Fruit fly (Drosophila melanogaster) whole organism, embryonic: Measurements from ENCODE around the gene Acp76A.

Experiments used
- Atf-2 ChIP-seq: fragments of 200-800 bp; sonication (Bioruptor generic); optimal IDR thresholded peaks from 2 replicates; lab custom pipeline; 2016; ENCODE audit warnings: missing biosample characterization, missing genetic modification characterization
- BEAF-32 ChIP-seq: fragments of 200-800 bp; sonication (Bioruptor generic); optimal IDR thresholded peaks from 3 replicates; lab custom pipeline; 2017; ENCODE audit warnings: missing biosample characterization, missing genetic modification characterization, mild to moderate bottlenecking, moderate library complexity, missing genetic modification reagents
- BtbVII ChIP-seq: fragments of 200-800 bp; sonication (Bioruptor generic); optimal IDR thresholded peaks from 3 replicates; lab custom pipeline; 2017; ENCODE audit warnings: missing biosample characterization, mild to moderate bottlenecking, missing genetic modification characterization
- CG10147 ChIP-seq: fragments of 200-800 bp; sonication (Bioruptor generic); optimal IDR thresholded peaks from 2 replicates; lab custom pipeline; 2019; ENCODE audit warnings: missing biosample characterization, mild to moderate bottlenecking, missing genetic modification characterization, moderate library complexity
- CG10462 ChIP-seq: fragments of 200-800 bp; sonication (Bioruptor generic); optimal IDR thresholded peaks from 2 replicates; lab custom pipeline; 2016; ENCODE audit warnings: missing biosample characterization, missing genetic modification characterization
- CG10959 ChIP-seq: fragments of 200-800 bp; sonication (Bioruptor generic); IDR thresholded peaks from 2 replicates; pipeline ENCODE4 v1.3.6; 2022; ENCODE audit warnings: missing biosample characterization, missing genetic modification characterization
- CG14441 ChIP-seq: fragments of 200-800 bp; sonication (Bioruptor generic); IDR thresholded peaks from 2 replicates; pipeline ENCODE4 v1.3.6; 2022; ENCODE audit warnings: missing biosample characterization, missing genetic modification characterization
- CG14860 ChIP-seq: fragments of 200-800 bp; sonication (Bioruptor generic); IDR thresholded peaks from 3 replicates; pipeline ENCODE4 v1.3.6; 2022; ENCODE audit warnings: missing biosample characterization, missing genetic modification characterization; ENCODE audit not compliant: partially characterized antibody
- CG17612 ChIP-seq: fragments of 200-800 bp; sonication (Bioruptor generic); IDR thresholded peaks from 2 replicates; pipeline ENCODE4 v1.3.6; 2022; ENCODE audit warnings: missing biosample characterization, missing genetic modification characterization
- CG17829 ChIP-seq: fragments of 200-800 bp; optimal IDR thresholded peaks from 2 replicates; lab custom pipeline; 2019; ENCODE audit warnings: missing biosample characterization, mild to moderate bottlenecking, missing genetic modification characterization, moderate library complexity
- CG18262 ChIP-seq: fragments of 200-800 bp; optimal IDR thresholded peaks from 3 replicates; lab custom pipeline; 2019; ENCODE audit warnings: missing biosample characterization, mild to moderate bottlenecking, missing genetic modification characterization, moderate library complexity
- CG18476 ChIP-seq: fragments of 200-800 bp; sonication (Bioruptor generic); optimal IDR thresholded peaks from 2 replicates; lab custom pipeline; 2016; ENCODE audit warnings: missing biosample characterization, mild to moderate bottlenecking, missing genetic modification characterization
- CG18619 ChIP-seq: fragments of 200-800 bp; sonication (Bioruptor generic); optimal IDR thresholded peaks from 3 replicates; lab custom pipeline; 2017; ENCODE audit warnings: missing biosample characterization, mild to moderate bottlenecking, missing genetic modification characterization
- CG31365 ChIP-seq: fragments of 200-800 bp; sonication (Bioruptor generic); optimal IDR thresholded peaks from 2 replicates; lab custom pipeline; 2018; ENCODE audit warnings: missing biosample characterization, mild to moderate bottlenecking, missing genetic modification characterization
- CG32532 ChIP-seq: fragments of 200-800 bp; sonication (Bioruptor generic); IDR thresholded peaks from 2 replicates; pipeline ENCODE4 v1.3.6; 2022; ENCODE audit warnings: missing biosample characterization, missing genetic modification characterization
- CG3726 ChIP-seq: fragments of 200-800 bp; sonication (Bioruptor generic); IDR thresholded peaks from 3 replicates; pipeline ENCODE4, ENCODE4 v1.3.6; 2022; ENCODE audit warnings: missing biosample characterization, missing genetic modification characterization
- CG4707 ChIP-seq: fragments of 200-800 bp; sonication (Bioruptor generic); optimal IDR thresholded peaks from 2 replicates; lab custom pipeline; 2018; ENCODE audit warnings: missing biosample characterization, mild to moderate bottlenecking, missing genetic modification characterization, moderate library complexity
- CG7963 ChIP-seq: fragments of 200-800 bp; sonication (Bioruptor generic); IDR thresholded peaks from 3 replicates; pipeline ENCODE4 v1.3.6; 2022; ENCODE audit warnings: missing biosample characterization, missing genetic modification characterization; ENCODE audit not compliant: partially characterized antibody
- CG8478 ChIP-seq: fragments of >200 bp; optimal IDR thresholded peaks from 2 replicates; lab custom pipeline; 2018
- CG9215 ChIP-seq: fragments of 200-800 bp; sonication (Bioruptor generic); IDR thresholded peaks from 2 replicates; pipeline ENCODE4 v1.3.6; 2022; ENCODE audit warnings: missing biosample characterization, missing genetic modification characterization
- CG9727 ChIP-seq: fragments of 200-800 bp; sonication (Bioruptor generic); optimal IDR thresholded peaks from 3 replicates; lab custom pipeline; 2017; ENCODE audit warnings: missing biosample characterization, mild to moderate bottlenecking, missing genetic modification characterization
- Chrac-16 ChIP-seq: fragments of 200-800 bp; sonication (Bioruptor generic); optimal IDR thresholded peaks from 3 replicates; lab custom pipeline; 2016; ENCODE audit warnings: missing biosample characterization, missing genetic modification characterization
- Ets65A ChIP-seq: fragments of 200-800 bp; sonication (Bioruptor generic); peaks from one replicate; lab custom pipeline; 2016; ENCODE audit warnings: missing biosample characterization, missing genetic modification characterization
- Gsc ChIP-seq: fragments of 200-800 bp; sonication (Bioruptor generic); IDR thresholded peaks from 2 replicates; pipeline ENCODE4 v1.3.6; 2022; ENCODE audit warnings: missing biosample characterization, missing genetic modification characterization
- Gug ChIP-seq: fragments of 200-800 bp; sonication (Bioruptor generic); IDR thresholded peaks from 4 replicates; pipeline ENCODE4 v1.3.6; 2022; ENCODE audit warnings: missing biosample characterization, missing genetic modification characterization
- H15 ChIP-seq: fragments of 200-800 bp; sonication (Bioruptor generic); IDR thresholded peaks from 3 replicates; pipeline ENCODE4 v1.3.6; 2022; ENCODE audit warnings: missing biosample characterization, missing genetic modification characterization
- MTF-1 ChIP-seq: fragments of 200-800 bp; sonication (Bioruptor generic); optimal IDR thresholded peaks from 2 replicates; lab custom pipeline; 2018; ENCODE audit warnings: missing biosample characterization, mild to moderate bottlenecking, missing genetic modification characterization, borderline replicate concordance
- Sry-β ChIP-seq: fragments of 200-800 bp; sonication (Bioruptor generic); optimal IDR thresholded peaks from 2 replicates; lab custom pipeline; 2018; ENCODE audit warnings: missing biosample characterization, mild to moderate bottlenecking, missing genetic modification characterization, moderate library complexity
- bbx ChIP-seq: fragments of 200-800 bp; sonication (Bioruptor generic); IDR thresholded peaks from 2 replicates; pipeline ENCODE4 v1.3.6; 2022; ENCODE audit warnings: missing biosample characterization, missing genetic modification characterization; ENCODE audit not compliant: partially characterized antibody
- cato ChIP-seq: fragments of 200-800 bp; sonication (Bioruptor generic); optimal IDR thresholded peaks from 2 replicates; lab custom pipeline; 2016; ENCODE audit warnings: missing biosample characterization, missing genetic modification characterization, borderline replicate concordance
- corto ChIP-seq: fragments of 200-800 bp; sonication (Bioruptor generic); optimal IDR thresholded peaks from 2 replicates; lab custom pipeline; 2016; ENCODE audit warnings: missing biosample characterization, mild to moderate bottlenecking, missing genetic modification characterization, moderate library complexity
- crc ChIP-seq: fragments of 200-800 bp; sonication (Bioruptor generic); optimal IDR thresholded peaks from 2 replicates; lab custom pipeline; 2016; ENCODE audit warnings: missing biosample characterization, missing genetic modification characterization
- croc ChIP-seq: fragments of 200-800 bp; sonication (Bioruptor generic); conservative IDR thresholded peaks from 3 replicates; pipeline ENCODE4 v1.3.6; 2022; ENCODE audit warnings: missing biosample characterization, missing genetic modification characterization
- fd3F ChIP-seq: fragments of 200-800 bp; sonication (Bioruptor generic); optimal IDR thresholded peaks from 2 replicates; lab custom pipeline; 2018; ENCODE audit warnings: missing biosample characterization, mild to moderate bottlenecking, missing genetic modification characterization, moderate library complexity
- fd96Cb ChIP-seq: fragments of 200-800 bp; sonication (Bioruptor generic); optimal IDR thresholded peaks from 2 replicates; lab custom pipeline; 2018; ENCODE audit warnings: missing biosample characterization, mild to moderate bottlenecking, missing genetic modification characterization, moderate library complexity
- gfzf ChIP-seq: fragments of 200-800 bp; sonication (Bioruptor generic); optimal IDR thresholded peaks from 2 replicates; lab custom pipeline; 2016; ENCODE audit warnings: missing biosample characterization, mild to moderate bottlenecking, missing genetic modification characterization, moderate library complexity
- grn ChIP-seq: fragments of 200-800 bp; sonication (Bioruptor generic); optimal IDR thresholded peaks from 3 replicates; lab custom pipeline; 2017; ENCODE audit warnings: missing biosample characterization, missing genetic modification characterization
- her ChIP-seq: fragments of 200-800 bp; sonication (Bioruptor generic); optimal IDR thresholded peaks from 2 replicates; lab custom pipeline; 2016; ENCODE audit warnings: missing biosample characterization, missing genetic modification characterization
- kah ChIP-seq: fragments of 200-800 bp; sonication (Bioruptor generic); optimal IDR thresholded peaks from 2 replicates; lab custom pipeline; 2018; ENCODE audit warnings: missing biosample characterization, mild to moderate bottlenecking, missing genetic modification characterization
- kni ChIP-seq: fragments of 200-800 bp; sonication (Bioruptor generic); optimal IDR thresholded peaks from 3 replicates; lab custom pipeline; 2017; ENCODE audit warnings: mild to moderate bottlenecking, missing biosample characterization, missing genetic modification reagents, missing genetic modification characterization
- pfk ChIP-seq: fragments of 200-800 bp; sonication (Bioruptor generic); optimal IDR thresholded peaks from 2 replicates; lab custom pipeline; 2018; ENCODE audit warnings: missing biosample characterization, mild to moderate bottlenecking, missing genetic modification characterization, moderate library complexity
- pros ChIP-seq: fragments of 200-800 bp; sonication (Bioruptor generic); optimal IDR thresholded peaks from 3 replicates; lab custom pipeline; 2019; ENCODE audit warnings: missing biosample characterization, mild to moderate bottlenecking, missing genetic modification characterization, moderate library complexity
- ranshi ChIP-seq: fragments of 200-800 bp; sonication (Bioruptor generic); IDR thresholded peaks from 2 replicates; pipeline ENCODE4 v1.3.6; 2022; ENCODE audit warnings: missing biosample characterization, missing genetic modification characterization
- rib ChIP-seq: fragments of 200-800 bp; sonication (Bioruptor generic); IDR thresholded peaks from 2 replicates; pipeline ENCODE4 v1.3.6; 2022; ENCODE audit warnings: missing biosample characterization, missing genetic modification characterization
- row ChIP-seq: fragments of 200-800 bp; sonication (Bioruptor generic); IDR thresholded peaks from 3 replicates; pipeline ENCODE4 v1.3.6; 2022; ENCODE audit warnings: missing biosample characterization, missing genetic modification characterization
- slp2 ChIP-seq: fragments of 200-800 bp; sonication (Bioruptor generic); optimal IDR thresholded peaks from 2 replicates; lab custom pipeline; 2016; ENCODE audit warnings: missing biosample characterization, missing genetic modification characterization
- ssp ChIP-seq: fragments of 200-800 bp; sonication (Bioruptor generic); IDR thresholded peaks from 2 replicates; pipeline ENCODE4 v1.3.6; 2022; ENCODE audit warnings: missing biosample characterization, missing genetic modification characterization
- tgo ChIP-seq: fragments of 200-800 bp; sonication (Bioruptor generic); IDR thresholded peaks from 3 replicates; pipeline ENCODE4 v1.3.6; 2022; ENCODE audit warnings: missing biosample characterization, missing genetic modification characterization
- trem ChIP-seq: fragments of 200-800 bp; optimal IDR thresholded peaks from 3 replicates; lab custom pipeline; 2019; ENCODE audit warnings: missing biosample characterization, mild to moderate bottlenecking, missing genetic modification characterization, moderate library complexity
- vfl ChIP-seq: fragments of 200-800 bp; sonication (Bioruptor generic); optimal IDR thresholded peaks from 2 replicates; lab custom pipeline; 2016; ENCODE audit warnings: missing biosample characterization, missing genetic modification characterization
- wor ChIP-seq: fragments of 200-800 bp; sonication (Bioruptor generic); IDR thresholded peaks from 2 replicates; pipeline ENCODE4 v1.3.6; 2022; ENCODE audit warnings: missing biosample characterization, missing genetic modification characterization

Acp76A gene

dm6 chr3L:19042501-19042900 lies 9.3 kb downstream of the Acp76A start (continued):
- peak; percentile 69 for TF ChIP-seq Chrac-16 (GFP tag; lab: Kevin White, UChicago)
- no peak for TF ChIP-seq gfzf (GFP tag; lab: Kevin White, UChicago)
- TF ChIP-seq Sry-β (GFP tag; lab: Kevin White, UChicago), result peak; percentile 45
- TF ChIP-seq CG9215 (GFP tag; lab: Robert Waterston, UW), result peak; percentile 33; the same call in 1 of the 2 replicates
- peak; percentile 60 for TF ChIP-seq ssp (GFP tag; lab: Robert Waterston, UW)
- TF ChIP-seq CG18262, result peak; percentile 97
- peak; percentile 22 for TF ChIP-seq kni
- TF ChIP-seq pros (GFP tag; lab: Kevin White, UChicago), result peak; percentile 4
- TF ChIP-seq kah (GFP tag; lab: Kevin White, UChicago), result peak; percentile 58
- no peak for TF ChIP-seq grn
- no peak for TF ChIP-seq CG7963
- TF ChIP-seq MTF-1 (GFP tag; lab: Kevin White, UChicago), result peak; percentile 40
- peak; percentile 65 for TF ChIP-seq tgo
- peak; percentile 69 for TF ChIP-seq CG18476 (GFP tag; lab: Kevin White, UChicago)
- 0 out of 2 replicates have a peak, but pooled peaks have one; percentile 15 for TF ChIP-seq CG17612 (GFP tag; lab: Robert Waterston, UW)
- peak; percentile 94 for TF ChIP-seq trem
- TF ChIP-seq rib, result no peak
- TF ChIP-seq bbx (GFP tag; lab: Robert Waterston, UW), result no peak
- peak; percentile 53 for TF ChIP-seq Ets65A (GFP tag; lab: Kevin White, UChicago)
- TF ChIP-seq her (GFP tag; lab: Kevin White, UChicago), result no peak
- TF ChIP-seq row (GFP tag; lab: Robert Waterston, UW), result peak; percentile 79
- peak; percentile 60 for TF ChIP-seq CG18619 (GFP tag; lab: Kevin White, UChicago)
- peak; percentile 94 for TF ChIP-seq CG9727 (GFP tag; lab: Kevin White, UChicago)
- no peak for TF ChIP-seq CG8478 (lab: Kevin White, UChicago)
- TF ChIP-seq CG31365, result no peak
- peak; percentile 40 for TF ChIP-seq CG4707
- TF ChIP-seq CG10959, result peak; percentile 75; the same call in 1 of the 2 replicates
- TF ChIP-seq vfl (GFP tag; lab: Kevin White, UChicago), result peak; percentile 49
- no peak for TF ChIP-seq corto (GFP tag; lab: Kevin White, UChicago)
- peak; percentile 63 for TF ChIP-seq cato
- no peak; the same call in 1 of the 2 replicates for TF ChIP-seq CG32532 (GFP tag; lab: Robert Waterston, UW)
- TF ChIP-seq slp2 (GFP tag; lab: Kevin White, UChicago), result peak; percentile 8
- peak; percentile 19; the same call in 1 of the 4 replicates for TF ChIP-seq Gug
- TF ChIP-seq CG17829, result peak; percentile 97
- no peak for TF ChIP-seq CG3726 (GFP tag; lab: Robert Waterston, UW)
- TF ChIP-seq BtbVII (GFP tag; lab: Kevin White, UChicago), result peak; percentile 63
- TF ChIP-seq Gsc (GFP tag; lab: Robert Waterston, UW), result no peak
- peak; percentile 82 for TF ChIP-seq croc (GFP tag; lab: Robert Waterston, UW)
- TF ChIP-seq CG14860 (GFP tag; lab: Robert Waterston, UW), result no peak
- peak; percentile 46 for TF ChIP-seq fd3F (GFP tag; lab: Kevin White, UChicago)
- TF ChIP-seq Atf-2 (GFP tag; lab: Kevin White, UChicago), result peak; percentile 4
- TF ChIP-seq CG10147, result peak; percentile 71
- TF ChIP-seq crc, result no peak
- peak; percentile 67 for TF ChIP-seq wor (GFP tag; lab: Robert Waterston, UW)
- TF ChIP-seq CG10462 (GFP tag; lab: Kevin White, UChicago), result peak; percentile 40
- TF ChIP-seq BEAF-32, result no peak
- peak; percentile 64; the same call in 1 of the 2 replicates for TF ChIP-seq ranshi (GFP tag; lab: Robert Waterston, UW)
- peak; percentile 56; the same call in 1 of the 2 replicates for TF ChIP-seq CG14441 (GFP tag; lab: Robert Waterston, UW)
- TF ChIP-seq pfk (GFP tag; lab: Kevin White, UChicago), result no peak
- 0 out of 3 replicates have a peak, but pooled peaks have one; percentile 38 for TF ChIP-seq H15 (GFP tag; lab: Robert Waterston, UW)
- TF ChIP-seq fd96Cb (tag; lab: Kevin White, UChicago), result peak; percentile 92
